Comparison of ENCODE assay signal across 3 worm cellular contexts in the genomic region with DNA sequence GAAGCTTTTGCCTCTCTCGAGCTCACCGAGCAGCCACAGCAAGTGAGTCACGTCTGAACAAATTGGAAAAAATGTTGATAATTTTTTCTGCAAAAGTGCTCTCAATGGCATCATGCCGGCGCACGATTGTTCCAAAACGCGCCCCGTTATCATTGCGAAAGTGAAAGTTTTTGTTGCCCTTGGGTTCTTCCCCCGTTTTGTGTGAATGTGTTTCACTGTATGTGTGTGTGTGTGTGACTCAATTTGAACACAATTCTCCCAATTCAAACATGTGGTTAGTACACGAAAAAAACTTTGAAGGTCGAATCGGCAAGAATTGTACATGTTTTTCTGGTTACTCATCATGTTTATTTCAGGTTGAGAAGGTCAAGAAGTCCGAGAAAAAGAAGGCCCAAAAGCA.
TF ChIP-seq lines count a peak whose summit lies in the region.

No protein-coding gene starts in this region.

TF ChIP-seq in whole organism, L1 larva, 84 proteins besides CTCF, POLR2A, EP300 and RAD21 (continued from another document):
- TF ChIP-seq mdl-1 (tag; optimal IDR thresholded peaks at IDR 0.05; lab: Kevin White, UChicago), result peak in 1 of 2 experiments; percentile 37
- TF ChIP-seq C34B4.2 (tag; optimal IDR thresholded peaks at IDR 0.05; lab: Kevin White, UChicago), result no peak
- peak; percentile 60 for TF ChIP-seq mep-1 (tag; optimal IDR thresholded peaks at IDR 0.05; lab: Kevin White, UChicago)
- TF ChIP-seq F16B12.6 (tag; optimal IDR thresholded peaks at IDR 0.05; lab: Kevin White, UChicago), result no peak
- TF ChIP-seq pag-3 (tag; optimal IDR thresholded peaks at IDR 0.05; lab: Kevin White, UChicago; ENCODE audit: borderline replicate concordance, insufficient read depth), result peak; percentile 34
- no peak for TF ChIP-seq Y116A8C.19 (tag; optimal IDR thresholded peaks at IDR 0.05; lab: Kevin White, UChicago; ENCODE audit: borderline replicate concordance)
- peak; percentile 51 for TF ChIP-seq elt-2 (tag; optimal IDR thresholded peaks at IDR 0.05; lab: Kevin White, UChicago)
- TF ChIP-seq snu-23 (GFP tag; optimal IDR thresholded peaks at IDR 0.05; lab: Kevin White, UChicago), result peak; percentile 9
- TF ChIP-seq blmp-1 (tag; optimal IDR thresholded peaks at IDR 0.05; lab: Kevin White, UChicago), result peak; percentile 95

TF ChIP-seq in whole organism, L2 larva, 48 proteins besides CTCF, POLR2A, EP300 and RAD21 (continued from another document):
- TF ChIP-seq mab-5 (tag; optimal IDR thresholded peaks at IDR 0.05; lab: Kevin White, UChicago) (no peak), nhr-6 (tag; optimal IDR thresholded peaks at IDR 0.05; lab: Kevin White, UChicago) (peak; percentile 0), unc-62 (GFP tag; optimal IDR thresholded peaks at IDR 0.05; lab: Kevin White, UChicago) (no peak), blmp-1 (tag; optimal IDR thresholded peaks at IDR 0.05; lab: Kevin White, UChicago; ENCODE audit: insufficient read depth) (peak; percentile 92), lin-39 (tag; optimal IDR thresholded peaks at IDR 0.05; lab: Kevin White, UChicago) (no peak), crh-2 (tag; optimal IDR thresholded peaks at IDR 0.05; lab: Kevin White, UChicago) (peak; percentile 63), gmeb-1 (tag; optimal IDR thresholded peaks at IDR 0.05; lab: Kevin White, UChicago) (peak; percentile 11), peb-1 (tag; optimal IDR thresholded peaks at IDR 0.05; lab: Kevin White, UChicago) (no peak), fos-1 (tag; optimal IDR thresholded peaks at IDR 0.05; lab: Kevin White, UChicago) (peak; percentile 96), nhr-129 (tag; optimal IDR thresholded peaks at IDR 0.05; lab: Kevin White, UChicago) (peak; percentile 66), Y55F3AM.14 (GFP tag; optimal IDR thresholded peaks at IDR 0.05; lab: Kevin White, UChicago) (peak; percentile 35), aly-2 (tag; optimal IDR thresholded peaks at IDR 0.05; lab: Kevin White, UChicago) (no peak), mbf-1 (tag; optimal IDR thresholded peaks at IDR 0.05; lab: Kevin White, UChicago) (no peak), nhr-25 (tag; optimal IDR thresholded peaks at IDR 0.05; lab: Kevin White, UChicago) (peak; percentile 83), lin-13 (GFP tag; optimal IDR thresholded peaks at IDR 0.05; lab: Kevin White, UChicago) (no peak), unc-55 (GFP tag; optimal IDR thresholded peaks at IDR 0.05; lab: Kevin White, UChicago) (no peak)
TF ChIP-seq in whole organism, L2 larva: peak in this region for 15.

TF ChIP-seq in whole organism, L4 larva, 104 proteins besides CTCF, POLR2A, EP300 and RAD21 (continued from another document):
- TF ChIP-seq mep-1 (tag; optimal IDR thresholded peaks at IDR 0.05; lab: Kevin White, UChicago) (peak; percentile 64), F26F4.8 (GFP tag; conservative IDR thresholded peaks at IDR 0.05; lab: Robert Waterston, UW) (no peak), mxl-3 (GFP tag; optimal IDR thresholded peaks at IDR 0.05; lab: Kevin White, UChicago) (peak; percentile 80), lin-1 (GFP tag; IDR thresholded peaks at IDR 0.05; lab: Robert Waterston, UW) (no peak), zag-1 (tag; optimal IDR thresholded peaks at IDR 0.05; lab: Kevin White, UChicago) (no peak), fkh-10 (GFP tag; optimal IDR thresholded peaks at IDR 0.05; lab: Kevin White, UChicago) (no peak), hlh-11 (tag; optimal IDR thresholded peaks at IDR 0.05; lab: Kevin White, UChicago) (peak; percentile 80), daf-16 (GFP tag; optimal IDR thresholded peaks at IDR 0.05; lab: Kevin White, UChicago) (no peak), daf-16 (tag; optimal IDR thresholded peaks at IDR 0.05; lab: Kevin White, UChicago) (peak; percentile 80), nhr-77 (tag; optimal IDR thresholded peaks at IDR 0.05; lab: Kevin White, UChicago) (peak; percentile 83), Y75B8A.6 (GFP tag; IDR thresholded peaks at IDR 0.05; lab: Robert Waterston, UW) (no peak), dmd-6 (GFP tag; IDR thresholded peaks at IDR 0.05; lab: Robert Waterston, UW) (peak; percentile 89), arid-1 (GFP tag; conservative IDR thresholded peaks at IDR 0.05; lab: Robert Waterston, UW) (no peak), unc-62 (GFP tag; optimal IDR thresholded peaks at IDR 0.05 in 1 of 2; lab: Kevin White, UChicago) (peak in 1 of 2 experiments; percentile 88), unc-62 (tag; optimal IDR thresholded peaks at IDR 0.05; lab: Kevin White, UChicago) (no peak), dpl-1 (GFP tag; optimal IDR thresholded peaks at IDR 0.05; lab: Kevin White, UChicago) (peak; percentile 10), duxl-1 (tag; optimal IDR thresholded peaks at IDR 0.05; lab: Kevin White, UChicago; ENCODE audit: poor library complexity) (no peak), hlh-30 (tag; optimal IDR thresholded peaks at IDR 0.05; lab: Kevin White, UChicago; ENCODE audit: insufficient read depth) (peak; percentile 81), mxl-2 (GFP tag; conservative IDR thresholded peaks at IDR 0.05; lab: Robert Waterston, UW) (no peak), spr-1 (tag; optimal IDR thresholded peaks at IDR 0.05; lab: Kevin White, UChicago) (no peak), D1046.2 (GFP tag; IDR thresholded peaks at IDR 0.05; lab: Robert Waterston, UW) (no peak), snpc-1.2 (GFP tag; IDR thresholded peaks at IDR 0.05; lab: Robert Waterston, UW) (no peak), mes-2 (tag; optimal IDR thresholded peaks at IDR 0.05; lab: Kevin White, UChicago; ENCODE audit: poor library complexity, severe bottlenecking) (peak; percentile 37), nhr-102 (tag; optimal IDR thresholded peaks at IDR 0.05; lab: Kevin White, UChicago) (no peak), dve-1 (tag; optimal IDR thresholded peaks at IDR 0.05; lab: Kevin White, UChicago; ENCODE audit: insufficient read depth) (peak; percentile 76), ztf-7 (tag; optimal IDR thresholded peaks at IDR 0.05; lab: Kevin White, UChicago) (no peak), ceh-28 (tag; optimal IDR thresholded peaks at IDR 0.05; lab: Kevin White, UChicago) (no peak), ceh-44 (GFP tag; IDR thresholded peaks at IDR 0.05; lab: Robert Waterston, UW) (no peak), attf-4 (tag; optimal IDR thresholded peaks at IDR 0.05; lab: Kevin White, UChicago) (no peak), unc-39 (tag; optimal IDR thresholded peaks at IDR 0.05; lab: Kevin White, UChicago) (no peak), skn-1 (tag; optimal IDR thresholded peaks at IDR 0.05; lab: Kevin White, UChicago) (no peak), ZK546.5 (tag; optimal IDR thresholded peaks at IDR 0.05; lab: Kevin White, UChicago) (no peak), nhr-41 (GFP tag; IDR thresholded peaks at IDR 0.05; lab: Robert Waterston, UW) (no peak), ama-1 (optimal IDR thresholded peaks at IDR 0.05; lab: Kevin White, UChicago) (no peak), ceh-32 (tag; optimal IDR thresholded peaks at IDR 0.05; lab: Kevin White, UChicago; ENCODE audit: poor library complexity) (no peak), R02D3.7 (tag; optimal IDR thresholded peaks at IDR 0.05; lab: Kevin White, UChicago) (no peak), pha-4 (GFP tag; IDR thresholded peaks at IDR 0.05; lab: Robert Waterston, UW) (no peak), pha-4 (tag; optimal IDR thresholded peaks at IDR 0.05; lab: Kevin White, UChicago) (no peak), lsy-2 (tag; optimal IDR thresholded peaks at IDR 0.05; lab: Kevin White, UChicago) (peak in 1 of 2 experiments; percentile 55)
